Worm (Caenorhabditis elegans) whole organism, L1 larva: ENCODE measurements around the gene sdf-9.

ENCODE experiments used
- C16A3.4 ChIP-seq: fragments of 150-350 bp; optimal IDR thresholded peaks from 2 replicates; lab custom pipeline; 2014; ENCODE audit warnings: missing biosample characterization, missing genetic modification characterization
- C34B4.2 ChIP-seq: sonication (generic microtip); optimal IDR thresholded peaks from 2 replicates; lab custom pipeline; 2017; ENCODE audit warnings: mild to moderate bottlenecking, missing genetic modification characterization, missing compliant biosample characterization
- Y116A8C.19 ChIP-seq: sonication (generic microtip); optimal IDR thresholded peaks from 2 replicates; lab custom pipeline; 2016; ENCODE audit warnings: missing compliant biosample characterization, missing genetic modification characterization, borderline replicate concordance
- blmp-1 ChIP-seq: fragments of 150-350 bp; optimal IDR thresholded peaks from 2 replicates; lab custom pipeline; 2014; ENCODE audit warnings: missing biosample characterization, missing genetic modification characterization
- dsc-1 ChIP-seq: sonication (generic microtip); optimal IDR thresholded peaks from 2 replicates; lab custom pipeline; 2016; ENCODE audit warnings: mild to moderate bottlenecking, missing genetic modification characterization, missing compliant biosample characterization
- efl-1 ChIP-seq, 4 experiments: fragments of 150-350 bp; optimal IDR thresholded peaks in 3 of 4; peaks in 1 of 4; 1 replicate in 1 of 4; 2 replicates in 3 of 4; lab custom pipeline; 2014; ENCODE audit warnings: missing biosample characterization in 2 of 4, missing genetic modification characterization in 2 of 4, missing genetic modification reagents in 2 of 4
- efl-3 ChIP-seq: fragments of 200-800 bp; sonication (Bioruptor generic); optimal IDR thresholded peaks from 2 replicates; lab custom pipeline; 2018; ENCODE audit warnings: mild to moderate bottlenecking, missing genetic modification characterization, missing compliant biosample characterization
- elt-2 ChIP-seq: sonication (generic microtip); optimal IDR thresholded peaks from 2 replicates; lab custom pipeline; 2016; ENCODE audit warnings: missing genetic modification characterization, mild to moderate bottlenecking, inconsistent platforms, missing compliant biosample characterization, missing genetic modification reagents
- elt-3 ChIP-seq, 6 experiments: fragments of 150-350 bp in 1 of 6; sonication (generic microtip); optimal IDR thresholded peaks; 2 replicates each; lab custom pipeline; 2017 to 2018; ENCODE audit warnings: missing biosample characterization in 6 of 6, missing genetic modification characterization in 6 of 6, inconsistent platforms in 1 of 6
- fkh-8 ChIP-seq: sonication (generic microtip); optimal IDR thresholded peaks from 2 replicates; lab custom pipeline; 2016; ENCODE audit warnings: mild to moderate bottlenecking, missing genetic modification characterization, missing compliant biosample characterization
- fos-1 ChIP-seq: fragments of 150-350 bp; optimal IDR thresholded peaks from 2 replicates; lab custom pipeline; 2014; ENCODE audit warnings: missing biosample characterization, missing genetic modification characterization
- grh-1 ChIP-seq: fragments of 200-800 bp; sonication (Bioruptor generic); IDR thresholded peaks from 2 replicates; pipeline ENCODE4 v1.3.6; 2022; ENCODE audit warnings: missing genetic modification reagents, missing genetic modification characterization, missing compliant biosample characterization
- hlh-4 ChIP-seq: sonication (generic microtip); optimal IDR thresholded peaks from 2 replicates; lab custom pipeline; 2016; ENCODE audit warnings: mild to moderate bottlenecking, missing genetic modification characterization, missing compliant biosample characterization
- isw-1 ChIP-seq: fragments of 200-800 bp; sonication (Bioruptor generic); IDR thresholded peaks from 2 replicates; pipeline ENCODE4 v1.3.6; 2022; ENCODE audit warnings: missing genetic modification characterization, missing compliant biosample characterization
- jun-1 ChIP-seq: fragments of 150-350 bp; optimal IDR thresholded peaks from 2 replicates; lab custom pipeline; 2014; ENCODE audit warnings: missing biosample characterization, missing genetic modification reagents, missing genetic modification characterization
- lin-14 ChIP-seq: fragments of 200-800 bp; sonication (Bioruptor generic); optimal IDR thresholded peaks from 2 replicates; lab custom pipeline; 2018; ENCODE audit warnings: mild to moderate bottlenecking, missing genetic modification characterization, moderate library complexity, missing compliant biosample characterization
- lin-15B ChIP-seq: fragments of 150-350 bp; sonication (generic microtip); optimal IDR thresholded peaks from 3 replicates; lab custom pipeline; 2014; ENCODE audit warnings: missing biosample characterization, missing genetic modification characterization
- lin-35 ChIP-seq, 2 experiments: fragments of 150-350 bp; optimal IDR thresholded peaks; 2 replicates each; lab custom pipeline; 2014; ENCODE audit warnings: missing biosample characterization in 2 of 2, missing genetic modification characterization in 2 of 2, missing genetic modification reagents in 2 of 2
- lin-39 ChIP-seq: fragments of 150-350 bp; optimal IDR thresholded peaks from 2 replicates; lab custom pipeline; 2014; ENCODE audit warnings: missing biosample characterization, missing genetic modification reagents, missing genetic modification characterization
- mab-9 ChIP-seq: fragments of 200-800 bp; sonication (Bioruptor generic); IDR thresholded peaks from 2 replicates; pipeline ENCODE4 v1.3.6; 2022; ENCODE audit warnings: missing genetic modification reagents, missing genetic modification characterization, missing compliant biosample characterization
- mdl-1 ChIP-seq, 2 experiments: fragments of 150-350 bp; optimal IDR thresholded peaks; 2 replicates each; lab custom pipeline; 2014 to 2017; ENCODE audit warnings: missing biosample characterization in 2 of 2, missing genetic modification characterization in 2 of 2, inconsistent platforms in 1 of 2
- mef-2 ChIP-seq: fragments of 150-350 bp; optimal IDR thresholded peaks from 2 replicates; lab custom pipeline; 2014; ENCODE audit warnings: missing biosample characterization, missing genetic modification characterization
- mep-1 ChIP-seq: fragments of 150-350 bp; optimal IDR thresholded peaks from 2 replicates; lab custom pipeline; 2014; ENCODE audit warnings: missing biosample characterization, missing genetic modification characterization
- nhr-11 ChIP-seq: fragments of 150-350 bp; optimal IDR thresholded peaks from 2 replicates; lab custom pipeline; 2014; ENCODE audit warnings: missing biosample characterization, missing genetic modification characterization
- nhr-12 ChIP-seq: sonication (generic microtip); optimal IDR thresholded peaks from 2 replicates; lab custom pipeline; 2017; ENCODE audit warnings: missing biosample characterization, missing genetic modification characterization
- nhr-19 ChIP-seq: fragments of 200-800 bp; sonication (Bioruptor generic); conservative IDR thresholded peaks from 2 replicates; pipeline ENCODE4 v1.3.6; 2022; ENCODE audit warnings: missing genetic modification characterization, missing compliant biosample characterization
- nhr-28 ChIP-seq: fragments of 150-350 bp; optimal IDR thresholded peaks from 2 replicates; lab custom pipeline; 2014; ENCODE audit warnings: missing biosample characterization, missing genetic modification characterization
- nhr-47 ChIP-seq: sonication (generic microtip); optimal IDR thresholded peaks from 2 replicates; lab custom pipeline; 2016; ENCODE audit warnings: mild to moderate bottlenecking, missing genetic modification characterization, moderate library complexity, missing compliant biosample characterization
- nhr-76 ChIP-seq: sonication (generic microtip); optimal IDR thresholded peaks from 2 replicates; lab custom pipeline; 2017; ENCODE audit warnings: missing biosample characterization, missing genetic modification characterization
- nhr-77 ChIP-seq: fragments of 150-350 bp; optimal IDR thresholded peaks from 2 replicates; lab custom pipeline; 2014; ENCODE audit warnings: missing biosample characterization, missing genetic modification characterization
- nhr-84 ChIP-seq: sonication (generic microtip); optimal IDR thresholded peaks from 2 replicates; lab custom pipeline; 2017; ENCODE audit warnings: missing biosample characterization, missing genetic modification characterization
- nhr-85 ChIP-seq: sonication (generic microtip); peaks from one replicate; lab custom pipeline; 2016; ENCODE audit warnings: missing genetic modification characterization, inconsistent platforms, missing compliant biosample characterization
- rnt-1 ChIP-seq: sonication (generic microtip); optimal IDR thresholded peaks from 2 replicates; lab custom pipeline; 2016; ENCODE audit warnings: mild to moderate bottlenecking, missing genetic modification characterization, moderate library complexity, missing compliant biosample characterization
- skn-1 ChIP-seq: fragments of 150-350 bp; optimal IDR thresholded peaks from 2 replicates; lab custom pipeline; 2014; ENCODE audit warnings: missing biosample characterization, missing genetic modification characterization
- snpc-4 ChIP-seq: fragments of 150-350 bp; optimal IDR thresholded peaks from 2 replicates; lab custom pipeline; 2014; ENCODE audit warnings: missing biosample characterization, missing genetic modification characterization
- snu-23 ChIP-seq: sonication (generic microtip); optimal IDR thresholded peaks from 2 replicates; lab custom pipeline; 2016; ENCODE audit warnings: missing genetic modification characterization, missing compliant biosample characterization
- sox-4 ChIP-seq: sonication (generic microtip); optimal IDR thresholded peaks from 2 replicates; lab custom pipeline; 2016; ENCODE audit warnings: missing genetic modification characterization, missing compliant biosample characterization
- sup-37 ChIP-seq: fragments of 200-800 bp; sonication (Bioruptor generic); optimal IDR thresholded peaks from 2 replicates; lab custom pipeline; 2018; ENCODE audit warnings: mild to moderate bottlenecking, missing genetic modification characterization, missing compliant biosample characterization
- swsn-7 ChIP-seq: sonication (generic microtip); optimal IDR thresholded peaks from 2 replicates; lab custom pipeline; 2016; ENCODE audit warnings: missing genetic modification characterization, missing compliant biosample characterization
- unc-62 ChIP-seq: fragments of 150-350 bp; optimal IDR thresholded peaks from 2 replicates; lab custom pipeline; 2014; ENCODE audit warnings: missing biosample characterization, missing genetic modification reagents, missing genetic modification characterization
- unc-86 ChIP-seq: sonication (generic microtip); optimal IDR thresholded peaks from 2 replicates; lab custom pipeline; 2016; ENCODE audit warnings: missing genetic modification characterization, missing compliant biosample characterization
- vab-15 ChIP-seq: sonication (generic microtip); optimal IDR thresholded peaks from 2 replicates; lab custom pipeline; 2017; ENCODE audit warnings: missing genotype, mild to moderate bottlenecking, missing genetic modification characterization, missing compliant biosample characterization
- xbp-1 ChIP-seq: sonication (generic microtip); optimal IDR thresholded peaks from 2 replicates; lab custom pipeline; 2016; ENCODE audit warnings: missing genetic modification characterization, missing compliant biosample characterization
- zip-4 ChIP-seq: fragments of 200-800 bp; sonication (Bioruptor generic); optimal IDR thresholded peaks from 2 replicates; lab custom pipeline; 2018; ENCODE audit warnings: mild to moderate bottlenecking, missing genetic modification characterization, moderate library complexity, missing compliant biosample characterization
- ztf-11 ChIP-seq, 2 experiments: sonication (generic microtip); optimal IDR thresholded peaks; 2 replicates each; lab custom pipeline; 2016 to 2017; ENCODE audit warnings: missing genetic modification characterization in 2 of 2, missing biosample characterization in 1 of 2, missing compliant biosample characterization in 1 of 2
- ztf-4 ChIP-seq: fragments of 150-350 bp; optimal IDR thresholded peaks from 2 replicates; lab custom pipeline; 2014; ENCODE audit warnings: missing biosample characterization, missing genetic modification characterization

Gene sdf-9

ce11 chrV:20778257-20778697, 19.7 kb upstream of the sdf-9 start (continued):
- TF ChIP-seq lin-35 (GFP tag; optimal IDR thresholded peaks at IDR 0.05; lab: Kevin White, UChicago): peak; percentile 87 to 92
- TF ChIP-seq rnt-1 (tag; lab: Kevin White, UChicago): peak; percentile 94
- peak; percentile 99 for TF ChIP-seq unc-86 (tag; lab: Kevin White, UChicago)
- TF ChIP-seq nhr-19: peak; percentile 100
- peak; percentile 88 to 96 for TF ChIP-seq efl-1 (optimal IDR thresholded peaks at IDR 0.05; lab: Kevin White, UChicago)
- TF ChIP-seq efl-1 (GFP tag; optimal IDR thresholded peaks at IDR 0.05 in 1 of 2; lab: Kevin White, UChicago): peak; percentile 61 to 96
- TF ChIP-seq lin-14 (GFP tag; lab: Kevin White, UChicago): peak; percentile 100
- TF ChIP-seq mdl-1 (tag; optimal IDR thresholded peaks at IDR 0.05; lab: Kevin White, UChicago): peak; percentile 99 to 100
- TF ChIP-seq snu-23 (GFP tag; lab: Kevin White, UChicago): peak; percentile 100
- peak; percentile 99 for TF ChIP-seq nhr-47 (tag; lab: Kevin White, UChicago)
- peak; percentile 97 for TF ChIP-seq C16A3.4 (tag; lab: Kevin White, UChicago)
- peak; percentile 58 for TF ChIP-seq efl-3 (GFP tag; lab: Kevin White, UChicago)
- TF ChIP-seq elt-2 (tag; lab: Kevin White, UChicago): peak; percentile 85
- peak; percentile 93 for TF ChIP-seq nhr-11 (tag; lab: Kevin White, UChicago)
- no peak for TF ChIP-seq nhr-28 (tag; lab: Kevin White, UChicago)
- TF ChIP-seq zip-4 (GFP tag; lab: Kevin White, UChicago): peak; percentile 91
- TF ChIP-seq swsn-7 (tag; lab: Kevin White, UChicago): peak; percentile 100
- TF ChIP-seq ztf-11 (tag; optimal IDR thresholded peaks at IDR 0.05; lab: Kevin White, UChicago): peak in 1 of 2 experiments; percentile 95
- peak; percentile 41 for TF ChIP-seq Y116A8C.19
- peak; percentile 94 for TF ChIP-seq skn-1 (tag; lab: Kevin White, UChicago)
- peak; percentile 95 for TF ChIP-seq fos-1 (tag; lab: Kevin White, UChicago)
- TF ChIP-seq mab-9 (GFP tag; lab: Robert Waterston, UW): peak; percentile 95
- no peak for TF ChIP-seq unc-62 (GFP tag; lab: Kevin White, UChicago)
- TF ChIP-seq grh-1: peak; percentile 93
- TF ChIP-seq nhr-77 (tag; lab: Kevin White, UChicago): peak; percentile 97
- peak; percentile 91 for TF ChIP-seq lin-39 (tag; lab: Kevin White, UChicago)
- peak; percentile 100 for TF ChIP-seq fkh-8 (tag; lab: Kevin White, UChicago)
- TF ChIP-seq sup-37: peak; percentile 95
- TF ChIP-seq nhr-76 (tag; lab: Kevin White, UChicago): no peak
- peak; percentile 94 for TF ChIP-seq mef-2 (tag; lab: Kevin White, UChicago)
- TF ChIP-seq xbp-1: peak; percentile 99
- TF ChIP-seq lin-15B: peak; percentile 40
- TF ChIP-seq vab-15 (tag; lab: Kevin White, UChicago): peak; percentile 84
- TF ChIP-seq nhr-12 (tag; lab: Kevin White, UChicago): no peak
- TF ChIP-seq nhr-84: no peak
- peak; percentile 94 for TF ChIP-seq sox-4 (tag; lab: Kevin White, UChicago)
- no peak for TF ChIP-seq hlh-4 (tag; lab: Kevin White, UChicago)
- TF ChIP-seq jun-1 (tag; lab: Kevin White, UChicago): peak; percentile 96
- TF ChIP-seq snpc-4 (tag; lab: Kevin White, UChicago): peak; percentile 73
- peak; percentile 99 for TF ChIP-seq dsc-1 (tag; lab: Kevin White, UChicago)

ce11 chrV:20778886-20779285, 19.1 kb upstream of the sdf-9 start:
- TF ChIP-seq lin-35 (GFP tag; optimal IDR thresholded peaks at IDR 0.05; lab: Kevin White, UChicago) (peak in 1 of 2 experiments; percentile 23), nhr-85 (tag; lab: Kevin White, UChicago) (no peak), skn-1 (tag; lab: Kevin White, UChicago) (peak; percentile 6), mep-1 (tag; lab: Kevin White, UChicago) (peak; percentile 21), isw-1 (GFP tag; lab: Robert Waterston, UW) (no peak), nhr-77 (tag; lab: Kevin White, UChicago) (no peak), elt-2 (tag; lab: Kevin White, UChicago) (peak; percentile 2), C34B4.2 (tag; lab: Kevin White, UChicago) (no peak), elt-3 (tag; optimal IDR thresholded peaks at IDR 0.05; lab: Kevin White, UChicago) (peak in 2 of 6 experiments; percentile 9 to 50), ztf-4 (tag; lab: Kevin White, UChicago) (peak; percentile 32), grh-1 (no peak), blmp-1 (peak; percentile 58)
